Worm (Caenorhabditis elegans) whole organism, L1 larva: ENCODE data around the gene str-19.
"Not testable (repeated sequence)": the region's sequence is repeated elsewhere in the genome, so short reads cannot be mapped to it uniquely, and the experiment has no call there.

Experiments
- F16B12.6 ChIP-seq: fragments of 150-350 bp; optimal IDR thresholded peaks from 2 replicates; lab custom pipeline; 2014; ENCODE audit warnings: missing biosample characterization, missing genetic modification characterization
- aha-1 ChIP-seq: fragments of 150-350 bp; optimal IDR thresholded peaks from 2 replicates; lab custom pipeline; 2014; ENCODE audit warnings: missing biosample characterization, missing genetic modification characterization
- aly-2 ChIP-seq: fragments of 150-350 bp; optimal IDR thresholded peaks from 2 replicates; lab custom pipeline; 2014; ENCODE audit warnings: missing biosample characterization, missing genetic modification characterization
- ces-1 ChIP-seq: fragments of 150-350 bp; optimal IDR thresholded peaks from 2 replicates; lab custom pipeline; 2014; ENCODE audit warnings: missing biosample characterization, missing genetic modification reagents, missing genetic modification characterization
- dsc-1 ChIP-seq: sonication (generic microtip); optimal IDR thresholded peaks from 2 replicates; lab custom pipeline; 2016; ENCODE audit warnings: mild to moderate bottlenecking, missing genetic modification characterization, missing compliant biosample characterization
- efl-3 ChIP-seq: fragments of 200-800 bp; sonication (Bioruptor generic); optimal IDR thresholded peaks from 2 replicates; lab custom pipeline; 2018; ENCODE audit warnings: mild to moderate bottlenecking, missing genetic modification characterization, missing compliant biosample characterization
- elt-2 ChIP-seq: sonication (generic microtip); optimal IDR thresholded peaks from 2 replicates; lab custom pipeline; 2016; ENCODE audit warnings: missing genetic modification characterization, mild to moderate bottlenecking, inconsistent platforms, missing compliant biosample characterization, missing genetic modification reagents
- fkh-10 ChIP-seq: sonication (generic microtip); optimal IDR thresholded peaks from 2 replicates; lab custom pipeline; 2017; ENCODE audit warnings: missing biosample characterization, missing genetic modification reagents, missing genetic modification characterization
- hlh-17 ChIP-seq: fragments of 200-800 bp; sonication (Bioruptor generic); optimal IDR thresholded peaks from 2 replicates; lab custom pipeline; 2018; ENCODE audit warnings: missing genetic modification characterization, mild to moderate bottlenecking, missing compliant biosample characterization, moderate library complexity, borderline replicate concordance
- hpl-2 ChIP-seq: fragments of 150-350 bp; optimal IDR thresholded peaks from 2 replicates; lab custom pipeline; 2014; ENCODE audit warnings: missing biosample characterization, missing genetic modification reagents, missing genetic modification characterization
- lin-15B ChIP-seq: fragments of 150-350 bp; sonication (generic microtip); optimal IDR thresholded peaks from 3 replicates; lab custom pipeline; 2014; ENCODE audit warnings: missing biosample characterization, missing genetic modification characterization
- lin-39 ChIP-seq: fragments of 150-350 bp; optimal IDR thresholded peaks from 2 replicates; lab custom pipeline; 2014; ENCODE audit warnings: missing biosample characterization, missing genetic modification reagents, missing genetic modification characterization
- lir-3 ChIP-seq: sonication (generic microtip); optimal IDR thresholded peaks from 2 replicates; lab custom pipeline; 2016; ENCODE audit warnings: mild to moderate bottlenecking, missing genetic modification characterization, moderate library complexity, missing compliant biosample characterization; ENCODE audit not compliant: poor library complexity
- lsy-2 ChIP-seq, 2 experiments: fragments of 150-350 bp; optimal IDR thresholded peaks; 2 replicates each; lab custom pipeline; 2014; ENCODE audit warnings: missing biosample characterization in 2 of 2, missing genetic modification characterization in 2 of 2
- nhr-237 ChIP-seq: fragments of 150-350 bp; optimal IDR thresholded peaks from 2 replicates; lab custom pipeline; 2014; ENCODE audit warnings: missing biosample characterization, missing genetic modification characterization
- nhr-28 ChIP-seq: fragments of 150-350 bp; optimal IDR thresholded peaks from 2 replicates; lab custom pipeline; 2014; ENCODE audit warnings: missing biosample characterization, missing genetic modification characterization
- nhr-47 ChIP-seq: sonication (generic microtip); optimal IDR thresholded peaks from 2 replicates; lab custom pipeline; 2016; ENCODE audit warnings: mild to moderate bottlenecking, missing genetic modification characterization, moderate library complexity, missing compliant biosample characterization
- nhr-71 ChIP-seq: sonication (generic microtip); optimal IDR thresholded peaks from 2 replicates; lab custom pipeline; 2016; ENCODE audit warnings: mild to moderate bottlenecking, missing genetic modification characterization, moderate library complexity, missing compliant biosample characterization
- nhr-84 ChIP-seq: sonication (generic microtip); optimal IDR thresholded peaks from 2 replicates; lab custom pipeline; 2017; ENCODE audit warnings: missing biosample characterization, missing genetic modification characterization
- pag-3 ChIP-seq: sonication (generic microtip); optimal IDR thresholded peaks from 2 replicates; lab custom pipeline; 2017; ENCODE audit warnings: missing genetic modification characterization, mild to moderate bottlenecking, missing compliant biosample characterization, antibody characterized with exemption, borderline replicate concordance; ENCODE audit not compliant: insufficient read depth
- pax-3 ChIP-seq: fragments of 200-800 bp; sonication (Bioruptor generic); optimal IDR thresholded peaks from 2 replicates; lab custom pipeline; 2018; ENCODE audit warnings: mild to moderate bottlenecking, missing genetic modification characterization, moderate library complexity, missing compliant biosample characterization
- rnt-1 ChIP-seq: sonication (generic microtip); optimal IDR thresholded peaks from 2 replicates; lab custom pipeline; 2016; ENCODE audit warnings: mild to moderate bottlenecking, missing genetic modification characterization, moderate library complexity, missing compliant biosample characterization
- sup-37 ChIP-seq: fragments of 200-800 bp; sonication (Bioruptor generic); optimal IDR thresholded peaks from 2 replicates; lab custom pipeline; 2018; ENCODE audit warnings: mild to moderate bottlenecking, missing genetic modification characterization, missing compliant biosample characterization
- tlp-1 ChIP-seq: fragments of 150-350 bp; optimal IDR thresholded peaks from 2 replicates; lab custom pipeline; 2014; ENCODE audit warnings: missing biosample characterization, missing genetic modification characterization
- unc-86 ChIP-seq: sonication (generic microtip); optimal IDR thresholded peaks from 2 replicates; lab custom pipeline; 2016; ENCODE audit warnings: missing genetic modification characterization, missing compliant biosample characterization
- ztf-11 ChIP-seq, 2 experiments: sonication (generic microtip); optimal IDR thresholded peaks; 2 replicates each; lab custom pipeline; 2016 to 2017; ENCODE audit warnings: missing genetic modification characterization in 2 of 2, missing biosample characterization in 1 of 2, missing compliant biosample characterization in 1 of 2
- ztf-4 ChIP-seq: fragments of 150-350 bp; optimal IDR thresholded peaks from 2 replicates; lab custom pipeline; 2014; ENCODE audit warnings: missing biosample characterization, missing genetic modification characterization

str-19 gene

ce11 chrV:15766122-15766594, 21.9 kb upstream of the str-19 start, which contains the start of the genes haf-3 and F57A10.2 (continued):
- no peak for TF ChIP-seq pag-3 (tag; lab: Kevin White, UChicago)

- TF ChIP-seq lsy-2 (tag; optimal IDR thresholded peaks at IDR 0.05; lab: Kevin White, UChicago): no peak
These were observed 14.2 kb upstream of the str-19 start, which contains the start of gene str-9 for ce11 chrV:15758449-15758848. Gene str-9, plus strand, starts transcription at chrV:15758749.

- no peak for TF ChIP-seq F16B12.6 (tag; lab: Kevin White, UChicago)
- TF ChIP-seq aha-1 (tag; lab: Kevin White, UChicago): no peak
- TF ChIP-seq sup-37: no peak
- TF ChIP-seq pax-3 (tag; lab: Kevin White, UChicago): no peak
- TF ChIP-seq lin-39 (tag; lab: Kevin White, UChicago): no peak
- TF ChIP-seq elt-2 (tag; lab: Kevin White, UChicago): no peak
- no peak for TF ChIP-seq dsc-1
- TF ChIP-seq ztf-11 (tag; optimal IDR thresholded peaks at IDR 0.05; lab: Kevin White, UChicago): no peak
- no peak for TF ChIP-seq ztf-4 (tag; lab: Kevin White, UChicago)
- TF ChIP-seq fkh-10 (GFP tag; lab: Kevin White, UChicago): no peak
- TF ChIP-seq lin-15B (tag; lab: Kevin White, UChicago): no peak
- no peak for TF ChIP-seq hpl-2 (GFP tag; lab: Kevin White, UChicago)
- TF ChIP-seq ces-1 (GFP tag; lab: Kevin White, UChicago): no peak
- TF ChIP-seq nhr-47 (tag; lab: Kevin White, UChicago): no peak
- TF ChIP-seq nhr-237 (tag; lab: Kevin White, UChicago): no peak
- no peak for TF ChIP-seq efl-3
- TF ChIP-seq aly-2 (tag; lab: Kevin White, UChicago): no peak
These were observed 13.4 kb upstream of the str-19 start for ce11 chrV:15757645-15758044.

ce11 chrV:15754731-15755130, 10.5 kb upstream of the str-19 start, which contains the start of gene str-8:
Gene str-8, plus strand, starts transcription at chrV:15755031.
- TF ChIP-seq nhr-84, lir-3, rnt-1 (tag; lab: Kevin White, UChicago): not testable (repeated sequence)

- not testable (repeated sequence) for TF ChIP-seq unc-86, nhr-237, aha-1 (tag; lab: Kevin White, UChicago)
These were observed 8.7 kb upstream of the str-19 start, which contains the start of gene str-5 for ce11 chrV:15752941-15753340. Gene str-5, plus strand, starts transcription at chrV:15753241.

- TF ChIP-seq tlp-1 (tag; lab: Kevin White, UChicago): no peak
- TF ChIP-seq, all 84 proteins: peak for 0
These were observed 7.8 kb upstream of the str-19 start, which contains the start of gene str-43 for ce11 chrV:15752049-15752448. Gene str-43, minus strand, starts transcription at chrV:15752149.

- TF ChIP-seq nhr-71 (tag; lab: Kevin White, UChicago) (no peak), lin-39 (tag; lab: Kevin White, UChicago) (no peak), hlh-17 (GFP tag; lab: Kevin White, UChicago) (no peak), nhr-28 (tag; lab: Kevin White, UChicago) (no peak)
These were observed 5.9 kb upstream of the str-19 start, which contains the start of gene str-6 for ce11 chrV:15750130-15750529. Gene str-6, minus strand, starts transcription at chrV:15750230.
